Fruit fly (Drosophila melanogaster): ENCODE results near the gene Frq1.

dm6 chrX:18181152-18181551, 26.0 kb downstream of the Frq1 start:
- TF ChIP-seq psq (optimal IDR thresholded peaks at IDR 0.05) = no peak
- no peak for TF ChIP-seq insv (optimal IDR thresholded peaks at IDR 0.05)
- no peak for TF ChIP-seq h (optimal IDR thresholded peaks at IDR 0.05)
- TF ChIP-seq Myc (optimal IDR thresholded peaks at IDR 0.05) = no peak
- TF ChIP-seq Sin3A (optimal IDR thresholded peaks at IDR 0.05) = no peak

All from Kc167 (cell line).